Worm (Caenorhabditis elegans) whole organism, midembryonic: ENCODE measurements around the gene ife-5.

Experiments
- T22C8.4 ChIP-seq: fragments of 200-800 bp; sonication (Bioruptor generic); IDR thresholded peaks from 2 replicates; pipeline ENCODE4 v1.3.6; 2022; ENCODE audit warnings: missing genetic modification characterization, missing compliant biosample characterization
- cog-1 ChIP-seq: sonication (generic microtip); optimal IDR thresholded peaks from 2 replicates; lab custom pipeline; 2016; ENCODE audit warnings: missing genetic modification characterization, missing compliant biosample characterization
- flt-1 ChIP-seq: fragments of 200-800 bp; sonication (Bioruptor generic); IDR thresholded peaks from 2 replicates; pipeline ENCODE4 v1.3.6; 2022; ENCODE audit warnings: missing genetic modification characterization, missing compliant biosample characterization
- klf-2 ChIP-seq: fragments of 200-800 bp; sonication (Bioruptor generic); conservative IDR thresholded peaks from 2 replicates; pipeline ENCODE4 v1.3.6; 2022; ENCODE audit warnings: missing genetic modification reagents, missing genetic modification characterization, missing compliant biosample characterization
- med-1 ChIP-seq: sonication (generic microtip); optimal IDR thresholded peaks from 2 replicates; lab custom pipeline; 2017; ENCODE audit warnings: missing genetic modification characterization, mild to moderate bottlenecking, missing compliant biosample characterization, antibody characterized with exemption, missing genetic modification reagents; ENCODE audit not compliant: insufficient read depth
- ref-1 ChIP-seq: fragments of 200-800 bp; sonication (Bioruptor generic); conservative IDR thresholded peaks from 2 replicates; pipeline ENCODE4 v1.3.6; 2022; ENCODE audit warnings: missing genetic modification reagents, missing genetic modification characterization, missing compliant biosample characterization
- tab-1 ChIP-seq: fragments of 200-800 bp; sonication (Bioruptor generic); IDR thresholded peaks from 2 replicates; pipeline ENCODE4 v1.3.6; 2022; ENCODE audit warnings: missing genetic modification characterization, missing compliant biosample characterization
- ztf-23 ChIP-seq: fragments of 200-800 bp; sonication (Bioruptor generic); IDR thresholded peaks from 2 replicates; pipeline ENCODE4 v1.3.6; 2022; ENCODE audit warnings: missing genetic modification reagents, missing genetic modification characterization, missing compliant biosample characterization
- ztf-29 ChIP-seq: fragments of 200-800 bp; sonication (Bioruptor generic); IDR thresholded peaks from 2 replicates; pipeline ENCODE4 v1.3.6; 2022; ENCODE audit warnings: missing genetic modification reagents, missing genetic modification characterization, missing compliant biosample characterization

ife-5 gene

DNA sequence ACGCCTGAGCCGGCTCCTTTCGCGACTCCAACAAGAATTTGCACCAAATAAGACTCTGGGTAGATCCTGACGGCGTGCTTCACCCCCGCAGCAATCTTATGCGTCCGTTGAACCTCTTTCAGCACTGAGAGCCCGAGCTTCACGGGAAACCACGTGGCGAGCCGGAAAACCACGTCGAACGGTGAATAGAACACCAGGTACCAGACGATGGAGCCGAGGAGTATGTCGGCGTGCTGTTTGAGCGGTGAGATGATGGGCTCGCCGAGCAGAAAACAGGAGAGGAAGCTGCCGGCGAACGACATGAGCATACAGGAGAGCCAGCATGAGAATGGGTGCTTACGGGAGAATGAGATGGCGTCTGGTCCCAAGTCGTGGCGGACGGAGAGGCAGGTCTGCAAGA is 1.9 kb upstream of the ife-5 start:
- no peak for TF ChIP-seq med-1
- no peak for TF ChIP-seq cog-1
- no peak for TF ChIP-seq klf-2 (GFP tag; lab: Robert Waterston, UW)

DNA sequence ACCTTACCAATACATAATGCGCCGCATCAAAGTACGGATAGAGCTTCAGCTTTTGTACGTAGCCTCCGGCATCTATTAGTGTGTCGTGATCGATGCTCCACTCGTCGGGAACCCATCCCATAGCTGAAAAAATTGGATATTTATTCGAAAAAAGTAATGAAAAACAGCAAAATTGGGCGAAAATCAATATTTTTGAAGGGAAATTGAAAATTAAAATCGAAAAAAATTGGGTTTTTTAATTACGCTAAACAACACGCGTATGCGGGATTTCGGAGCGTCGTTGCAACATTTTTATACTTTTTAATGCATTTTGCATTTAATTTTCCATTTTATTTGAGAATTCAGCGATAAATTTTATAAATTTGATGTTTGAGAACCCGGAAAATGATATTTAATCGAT is 1.2 kb upstream of the ife-5 start, which contains the start of the genes tric-1B.2 and Y57A10A.29:
Gene tric-1B.2, minus strand, starts transcription at position 129 of the 400 bp plus-strand sequence.
Gene Y57A10A.29, plus strand, starts transcription at position 303 of the 400 bp plus-strand sequence.
- no peak for TF ChIP-seq med-1
- no peak for TF ChIP-seq T22C8.4 (GFP tag; lab: Robert Waterston, UW)
- no peak for TF ChIP-seq tab-1 (GFP tag; lab: Robert Waterston, UW)
- TF ChIP-seq klf-2 (GFP tag; lab: Robert Waterston, UW), result no peak
- TF ChIP-seq ztf-29 (GFP tag; lab: Robert Waterston, UW), result no peak
- TF ChIP-seq cog-1, result no peak
- no peak for TF ChIP-seq flt-1 (GFP tag; lab: Robert Waterston, UW)
- TF ChIP-seq ref-1 (GFP tag; lab: Robert Waterston, UW), result no peak
- no peak for TF ChIP-seq ztf-23 (GFP tag; lab: Robert Waterston, UW)

DNA sequence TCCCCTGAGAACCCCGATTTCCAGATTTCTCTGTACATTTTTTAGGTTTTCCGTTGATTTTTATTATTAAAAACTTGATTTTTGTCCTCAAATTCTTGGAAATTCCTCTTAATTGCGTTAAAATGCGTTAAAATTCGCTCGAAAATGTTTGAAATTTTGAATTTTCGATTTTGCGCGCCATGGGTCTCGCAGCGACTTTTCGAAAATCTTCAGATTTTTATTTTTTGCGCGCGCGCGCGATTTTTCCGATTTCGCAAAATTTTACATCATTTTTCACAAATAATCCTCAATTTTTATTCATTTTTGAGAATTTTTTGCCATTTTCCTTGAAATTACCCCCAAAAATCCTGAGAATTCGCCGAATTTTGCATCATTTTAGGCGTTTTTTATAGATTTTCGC is 3.6 kb downstream of the ife-5 start:
- TF ChIP-seq ztf-23 (GFP tag; lab: Robert Waterston, UW) (no peak), ztf-29 (GFP tag; lab: Robert Waterston, UW) (no peak)

DNA sequence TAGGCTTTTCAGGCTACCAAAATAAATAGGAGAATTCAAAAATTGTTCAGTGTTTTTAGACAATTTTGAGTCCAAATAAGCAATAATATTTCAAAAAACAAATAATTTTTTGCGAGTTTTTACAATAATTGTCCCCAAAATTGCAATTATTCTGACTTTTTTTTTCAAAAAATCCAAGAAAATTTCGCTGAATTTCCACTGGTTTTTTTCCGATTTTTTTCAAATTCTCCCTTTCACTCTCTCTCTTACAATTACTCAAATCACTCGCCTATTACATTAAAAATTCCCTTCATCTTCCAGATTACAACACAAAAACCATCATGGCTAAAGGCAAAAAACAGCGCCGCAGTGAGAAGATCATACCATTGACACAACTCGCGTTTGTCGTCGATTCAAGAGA is 8.6 kb downstream of the ife-5 start, which contains the start of gene Y57A10A.31:
Gene Y57A10A.31, plus strand, starts transcription at position 301 of the 400 bp plus-strand sequence.
- no peak for TF ChIP-seq med-1
- no peak for TF ChIP-seq cog-1
- no peak for TF ChIP-seq klf-2 (GFP tag; lab: Robert Waterston, UW)
- TF ChIP-seq tab-1 (GFP tag; lab: Robert Waterston, UW), result no peak
- no peak for TF ChIP-seq flt-1 (GFP tag; lab: Robert Waterston, UW)
- no peak for TF ChIP-seq ztf-23 (GFP tag; lab: Robert Waterston, UW)

DNA sequence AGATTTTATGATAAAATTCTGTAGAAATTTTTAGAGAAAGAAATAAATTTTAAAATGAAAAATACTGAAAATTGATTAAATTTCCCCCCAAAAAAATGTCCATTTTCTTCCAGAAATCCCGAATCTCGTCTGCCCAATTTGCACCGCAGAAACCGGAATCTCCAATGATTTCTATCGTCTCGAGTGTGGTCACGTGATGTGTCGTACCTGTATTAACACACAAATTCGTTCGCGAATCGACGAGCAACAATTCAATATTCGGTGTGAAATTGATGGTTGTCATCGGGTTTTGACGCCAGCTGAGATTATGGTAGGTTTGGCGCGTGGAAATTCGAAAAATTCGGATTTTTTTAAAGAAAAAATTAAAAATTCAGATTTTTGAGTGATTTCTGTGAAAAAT is 16.1 kb downstream of the ife-5 start:
- no peak for TF ChIP-seq klf-2 (GFP tag; lab: Robert Waterston, UW)
- no peak for TF ChIP-seq tab-1 (GFP tag; lab: Robert Waterston, UW)
- TF ChIP-seq flt-1 (GFP tag; lab: Robert Waterston, UW), result no peak
- TF ChIP-seq med-1, result no peak
- TF ChIP-seq T22C8.4 (GFP tag; lab: Robert Waterston, UW), result no peak
- TF ChIP-seq ref-1 (GFP tag; lab: Robert Waterston, UW), result no peak
- TF ChIP-seq ztf-29 (GFP tag; lab: Robert Waterston, UW), result no peak
- TF ChIP-seq ztf-23 (GFP tag; lab: Robert Waterston, UW), result no peak
- TF ChIP-seq cog-1, result no peak

DNA sequence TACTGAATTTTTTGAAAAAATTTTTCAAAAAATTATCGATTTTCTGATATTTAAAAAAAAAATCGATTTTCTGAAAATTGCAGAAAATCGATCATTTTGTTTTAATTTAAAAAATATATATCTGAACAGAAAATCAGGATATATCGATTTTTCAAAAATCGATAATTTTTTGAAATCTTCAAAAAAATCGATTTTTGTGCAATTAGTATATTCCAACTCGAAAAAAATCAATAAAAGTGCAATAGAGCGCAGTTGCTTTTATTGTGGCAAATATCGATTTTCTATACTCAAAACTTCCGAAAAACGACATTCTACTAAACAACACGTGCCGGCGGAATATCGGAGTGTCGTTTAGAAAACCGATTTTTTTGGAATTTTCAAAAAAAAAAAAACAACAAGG is 20.2 kb downstream of the ife-5 start:
- TF ChIP-seq flt-1 (GFP tag; lab: Robert Waterston, UW), result no peak
- TF ChIP-seq klf-2 (GFP tag; lab: Robert Waterston, UW), result no peak
- peak; percentile 84 for TF ChIP-seq T22C8.4 (GFP tag; lab: Robert Waterston, UW)

DNA sequence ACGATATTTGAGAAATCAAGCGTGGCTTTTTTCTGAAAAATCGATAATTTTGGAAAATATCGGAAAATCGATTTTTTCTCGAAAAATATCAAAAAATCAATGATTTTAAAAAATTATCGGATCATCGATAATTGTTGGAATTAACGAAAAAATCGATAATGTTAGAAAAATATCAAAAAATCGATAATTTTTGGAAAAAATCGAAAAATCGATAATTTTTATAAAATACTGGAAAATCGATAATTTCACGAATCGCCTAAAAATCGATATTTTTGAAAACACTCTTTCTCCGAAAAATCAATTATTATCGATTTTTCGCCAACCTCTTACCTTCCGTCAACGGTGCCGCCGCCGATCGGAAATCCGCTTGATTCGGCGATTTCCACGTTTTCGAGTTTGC is 20.8 kb downstream of the ife-5 start:
- TF ChIP-seq ref-1 (GFP tag; lab: Robert Waterston, UW) (no peak), med-1 (no peak), T22C8.4 (GFP tag; lab: Robert Waterston, UW) (peak; percentile 95)

DNA sequence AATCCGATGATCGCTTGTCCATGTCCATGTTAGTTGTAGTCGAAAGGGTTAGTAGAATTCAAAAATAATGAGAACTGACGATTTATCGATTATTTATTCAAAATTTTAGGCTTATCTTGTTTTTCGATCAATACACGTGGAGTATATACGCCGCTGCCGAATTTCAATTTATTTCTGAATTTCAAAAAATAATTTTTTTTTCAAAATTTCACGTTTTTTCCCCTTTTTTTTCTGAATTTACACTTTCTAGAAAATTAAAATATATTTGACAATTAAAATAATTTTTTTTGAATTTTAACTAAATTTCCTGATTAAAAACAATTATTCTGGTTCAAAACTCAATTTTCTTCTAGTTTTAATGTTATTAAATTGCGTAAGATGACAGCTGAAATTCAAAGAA is 21.9 kb downstream of the ife-5 start, which contains the start of gene C50E10.1:
Gene C50E10.1, minus strand, starts transcription at position 101 of the 400 bp plus-strand sequence.
- TF ChIP-seq ref-1 (GFP tag; lab: Robert Waterston, UW) (no peak), T22C8.4 (GFP tag; lab: Robert Waterston, UW) (no peak), ztf-23 (GFP tag; lab: Robert Waterston, UW) (no peak), ztf-29 (GFP tag; lab: Robert Waterston, UW) (no peak), tab-1 (GFP tag; lab: Robert Waterston, UW) (no peak), klf-2 (GFP tag; lab: Robert Waterston, UW) (no peak), cog-1 (no peak), flt-1 (GFP tag; lab: Robert Waterston, UW) (no peak), med-1 (no peak)

DNA sequence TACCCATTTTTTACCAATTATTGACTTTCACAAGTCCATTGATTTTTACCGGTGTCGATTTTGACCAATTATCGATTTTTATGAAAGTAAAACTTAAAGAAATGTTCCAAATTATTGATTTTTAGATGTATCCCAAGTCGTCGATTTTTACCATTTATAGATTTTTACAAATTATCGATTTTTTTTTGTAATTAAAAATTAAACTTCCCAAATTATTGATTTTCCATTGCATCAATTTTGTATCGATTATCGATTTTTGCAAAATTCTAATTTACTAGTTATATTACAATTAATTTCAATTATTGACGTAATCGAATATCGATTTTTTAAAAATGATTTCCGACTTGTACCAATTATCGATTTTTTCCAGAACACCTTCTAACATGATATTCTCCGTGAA is 22.7 kb downstream of the ife-5 start, which contains the start of gene sre-50:
Gene sre-50, plus strand, starts transcription at position 384 of the 400 bp plus-strand sequence.
- TF ChIP-seq klf-2 (GFP tag; lab: Robert Waterston, UW) (no peak), T22C8.4 (GFP tag; lab: Robert Waterston, UW) (peak; percentile 67; the same call in 1 of the 2 replicates), flt-1 (GFP tag; lab: Robert Waterston, UW) (no peak)

DNA sequence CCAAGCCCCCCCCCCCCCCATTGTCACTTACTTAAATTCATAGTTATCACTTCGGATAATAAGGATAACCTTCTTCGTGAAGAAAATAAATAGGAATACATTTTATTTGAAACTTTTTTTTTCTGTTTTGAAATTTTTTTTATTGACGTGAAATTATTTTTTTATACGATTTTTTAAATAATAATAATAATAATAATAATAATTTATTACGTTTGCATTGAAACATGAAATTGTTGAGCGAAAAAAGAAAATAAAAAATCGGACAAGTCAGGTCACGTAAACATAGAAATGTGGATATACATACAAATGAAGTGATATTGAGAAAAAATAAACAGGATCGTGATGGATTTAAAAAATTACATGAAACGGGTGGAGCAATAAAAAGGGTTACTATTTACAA is 29.2 kb downstream of the ife-5 start, which contains the start of gene C50E10.2:
Gene C50E10.2, minus strand, starts transcription at position 101 of the 400 bp plus-strand sequence.
- TF ChIP-seq ztf-23 (GFP tag; lab: Robert Waterston, UW) (no peak), ztf-29 (GFP tag; lab: Robert Waterston, UW) (no peak), ref-1 (GFP tag; lab: Robert Waterston, UW) (no peak), flt-1 (GFP tag; lab: Robert Waterston, UW) (no peak), klf-2 (GFP tag; lab: Robert Waterston, UW) (no peak), T22C8.4 (GFP tag; lab: Robert Waterston, UW) (no peak), med-1 (no peak), cog-1 (no peak), tab-1 (GFP tag; lab: Robert Waterston, UW) (no peak)

DNA sequence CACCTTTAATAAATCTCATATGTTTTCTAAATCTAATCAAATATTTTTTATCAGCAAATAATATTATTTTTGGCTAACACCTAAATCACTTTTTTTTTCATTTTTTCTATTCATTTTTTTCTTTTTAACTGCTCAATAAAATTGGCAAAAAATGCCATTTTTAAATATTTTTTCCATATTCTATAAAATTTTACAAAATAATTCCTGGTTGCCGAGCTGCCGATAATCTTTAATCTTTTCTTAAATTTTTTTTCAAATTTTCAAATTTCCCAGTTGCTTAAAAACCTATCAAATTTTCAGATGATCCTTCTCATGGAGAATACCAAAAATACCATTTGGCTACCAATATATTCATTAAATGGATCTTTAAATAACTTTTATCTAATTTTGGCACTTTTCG is 31.1 kb downstream of the ife-5 start, which contains the start of gene sre-51:
Gene sre-51, plus strand, starts transcription at position 301 of the 400 bp plus-strand sequence.
- TF ChIP-seq cog-1 (no peak), ref-1 (GFP tag; lab: Robert Waterston, UW) (no peak), T22C8.4 (GFP tag; lab: Robert Waterston, UW) (no peak), klf-2 (GFP tag; lab: Robert Waterston, UW) (no peak), ztf-29 (GFP tag; lab: Robert Waterston, UW) (no peak), ztf-23 (GFP tag; lab: Robert Waterston, UW) (no peak), flt-1 (GFP tag; lab: Robert Waterston, UW) (no peak), med-1 (no peak), tab-1 (GFP tag; lab: Robert Waterston, UW) (no peak)
